Worm (Caenorhabditis elegans) whole organism, young adult: ENCODE measurements around the gene T22F3.11.

ENCODE experiments used
- B0019.2 ChIP-seq: fragments of 200-800 bp; sonication (Bioruptor generic); conservative IDR thresholded peaks from 2 replicates; pipeline ENCODE4 v1.3.6; 2022; ENCODE audit warnings: missing genetic modification reagents, missing genetic modification characterization, missing compliant biosample characterization
- B0336.3 ChIP-seq: fragments of 200-800 bp; sonication (Bioruptor generic); IDR thresholded peaks from 2 replicates; pipeline ENCODE4 v1.3.6; 2022; ENCODE audit warnings: missing genetic modification characterization, missing compliant biosample characterization
- D2030.7 ChIP-seq: fragments of 200-800 bp; sonication (Bioruptor generic); IDR thresholded peaks from 2 replicates; pipeline ENCODE4 v1.3.6; 2022; ENCODE audit warnings: missing genetic modification reagents, missing genetic modification characterization, missing compliant biosample characterization
- F22D6.2 ChIP-seq: sonication (generic microtip); optimal IDR thresholded peaks from 2 replicates; lab custom pipeline; 2016; ENCODE audit warnings: mild to moderate bottlenecking, missing genetic modification characterization, missing compliant biosample characterization
- F23B12.7 ChIP-seq: sonication (generic microtip); optimal IDR thresholded peaks from 2 replicates; lab custom pipeline; 2017; ENCODE audit warnings: missing genetic modification characterization, mild to moderate bottlenecking, missing compliant biosample characterization, antibody characterized with exemption, moderate library complexity; ENCODE audit not compliant: insufficient read depth
- F37B4.10 ChIP-seq: fragments of 200-800 bp; sonication (Bioruptor generic); IDR thresholded peaks from 2 replicates; pipeline ENCODE4 v1.3.6; 2022; ENCODE audit warnings: missing genetic modification characterization, missing compliant biosample characterization
- K11D2.4 ChIP-seq: fragments of 200-800 bp; sonication (Bioruptor generic); IDR thresholded peaks from 2 replicates; pipeline ENCODE4 v1.3.6; 2022; ENCODE audit warnings: missing genetic modification reagents, missing genetic modification characterization, missing compliant biosample characterization
- T07F8.4 ChIP-seq: sonication (generic microtip); optimal IDR thresholded peaks from 2 replicates; lab custom pipeline; 2016; ENCODE audit warnings: mild to moderate bottlenecking, missing genetic modification characterization, moderate library complexity, missing compliant biosample characterization
- T26A5.8 ChIP-seq: sonication (generic microtip); optimal IDR thresholded peaks from 2 replicates; lab custom pipeline; 2016; ENCODE audit warnings: missing genetic modification characterization, missing compliant biosample characterization
- Y53G8AR.9 ChIP-seq: fragments of 200-800 bp; sonication (Bioruptor generic); conservative IDR thresholded peaks from 2 replicates; pipeline ENCODE4 v1.3.6; 2022; ENCODE audit warnings: missing genetic modification reagents, missing genetic modification characterization, missing compliant biosample characterization
- Y56A3A.18 ChIP-seq: fragments of 200-800 bp; sonication (Bioruptor generic); IDR thresholded peaks from 2 replicates; pipeline ENCODE4 v1.3.6; 2022; ENCODE audit warnings: missing genetic modification reagents, missing genetic modification characterization, missing compliant biosample characterization
- Y67H2A.10 ChIP-seq: fragments of 200-800 bp; sonication (Bioruptor generic); conservative IDR thresholded peaks from 2 replicates; pipeline ENCODE4 v1.3.6; 2022; ENCODE audit warnings: missing genetic modification reagents, missing genetic modification characterization, missing compliant biosample characterization
- ZK185.1 ChIP-seq: sonication (generic microtip); optimal IDR thresholded peaks from 2 replicates; lab custom pipeline; 2016; ENCODE audit warnings: mild to moderate bottlenecking, missing genetic modification characterization, missing compliant biosample characterization; ENCODE audit not compliant: poor library complexity, severe bottlenecking
- ama-1 ChIP-seq, 3 experiments: fragments of 150-350 bp in 1 of 3; sonication (generic microtip) in 2 of 3; optimal IDR thresholded peaks; 2 replicates each; lab custom pipeline; 2014 to 2018; ENCODE audit warnings: missing biosample characterization in 2 of 3, missing genetic modification characterization in 2 of 3, missing genetic modification reagents in 2 of 3
- aptf-2 ChIP-seq: fragments of 200-800 bp; sonication (Bioruptor generic); conservative IDR thresholded peaks from 2 replicates; pipeline ENCODE4 v1.3.6; 2022; ENCODE audit warnings: missing genetic modification reagents, missing genetic modification characterization, missing compliant biosample characterization
- aptf-3 ChIP-seq: fragments of 200-800 bp; sonication (Bioruptor generic); IDR thresholded peaks from 2 replicates; pipeline ENCODE4 v1.3.6; 2022; ENCODE audit warnings: missing genetic modification characterization, missing compliant biosample characterization
- atf-7 ChIP-seq: sonication (generic microtip); optimal IDR thresholded peaks from 2 replicates; lab custom pipeline; 2017; ENCODE audit warnings: mild to moderate bottlenecking, missing genetic modification characterization, missing compliant biosample characterization
- athp-1 ChIP-seq: sonication (generic microtip); optimal IDR thresholded peaks from 2 replicates; lab custom pipeline; 2017; ENCODE audit warnings: mild to moderate bottlenecking, missing genetic modification characterization, missing compliant biosample characterization
- attf-5 ChIP-seq: fragments of 200-800 bp; sonication (Bioruptor generic); optimal IDR thresholded peaks from 2 replicates; lab custom pipeline; 2018; ENCODE audit warnings: mild to moderate bottlenecking, missing genetic modification characterization, missing compliant biosample characterization
- attf-6 ChIP-seq: fragments of 200-800 bp; sonication (Bioruptor generic); IDR thresholded peaks from 2 replicates; pipeline ENCODE4 v1.3.6; 2022; ENCODE audit warnings: missing genetic modification reagents, missing genetic modification characterization, missing compliant biosample characterization
- cebp-1 ChIP-seq, 2 experiments: fragments of 200-800 bp in 1 of 2; sonication (Bioruptor generic) in 1 of 2; sonication (generic microtip) in 1 of 2; IDR thresholded peaks in 1 of 2; optimal IDR thresholded peaks in 1 of 2; 2 replicates each; pipeline versions ENCODE4 v1.3.6 to Lab custom; 2017 to 2022; ENCODE audit warnings: missing compliant biosample characterization in 2 of 2, missing genetic modification characterization in 2 of 2, mild to moderate bottlenecking in 1 of 2, missing genetic modification reagents in 1 of 2, moderate library complexity in 1 of 2
- cebp-2 ChIP-seq: fragments of 200-800 bp; sonication (Bioruptor generic); IDR thresholded peaks from 2 replicates; pipeline ENCODE4 v1.3.6; 2022; ENCODE audit warnings: missing genetic modification characterization, missing compliant biosample characterization
- ceh-79 ChIP-seq: sonication (generic microtip); optimal IDR thresholded peaks from 2 replicates; lab custom pipeline; 2017; ENCODE audit warnings: mild to moderate bottlenecking, missing genetic modification characterization, missing compliant biosample characterization
- ceh-91 ChIP-seq: fragments of 200-800 bp; sonication (Bioruptor generic); IDR thresholded peaks from 2 replicates; pipeline ENCODE4 v1.3.6; 2022; ENCODE audit warnings: missing genetic modification reagents, missing genetic modification characterization, missing compliant biosample characterization
- die-1 ChIP-seq: sonication (generic microtip); optimal IDR thresholded peaks from 2 replicates; lab custom pipeline; 2016; ENCODE audit warnings: missing genotype, mild to moderate bottlenecking, missing genetic modification characterization, missing compliant biosample characterization
- dpff-1 ChIP-seq: sonication (generic microtip); optimal IDR thresholded peaks from 2 replicates; lab custom pipeline; 2017; ENCODE audit warnings: mild to moderate bottlenecking, missing genetic modification characterization, missing compliant biosample characterization
- egl-44 ChIP-seq: fragments of 200-800 bp; sonication (Bioruptor generic); IDR thresholded peaks from 2 replicates; pipeline ENCODE4 v1.3.6; 2022; ENCODE audit warnings: missing genetic modification reagents, missing genetic modification characterization, missing compliant biosample characterization
- egrh-3 ChIP-seq: fragments of 200-800 bp; sonication (Bioruptor generic); IDR thresholded peaks from 2 replicates; pipeline ENCODE4 v1.3.6; 2022; ENCODE audit warnings: missing genetic modification reagents, missing genetic modification characterization, missing compliant biosample characterization
- ekl-4 ChIP-seq: fragments of 200-800 bp; sonication (Bioruptor generic); IDR thresholded peaks from 2 replicates; pipeline ENCODE4 v1.3.6; 2022; ENCODE audit warnings: missing genetic modification reagents, missing genetic modification characterization, missing compliant biosample characterization
- hlh-12 ChIP-seq: sonication (generic microtip); optimal IDR thresholded peaks from 2 replicates; lab custom pipeline; 2016; ENCODE audit warnings: missing genetic modification characterization, missing compliant biosample characterization
- hmg-1.2 ChIP-seq: fragments of 200-800 bp; sonication (Bioruptor generic); IDR thresholded peaks from 2 replicates; pipeline ENCODE4 v1.3.6; 2022; ENCODE audit warnings: missing genetic modification reagents, missing genetic modification characterization, missing compliant biosample characterization
- hrde-1 ChIP-seq: sonication (generic microtip); optimal IDR thresholded peaks from 2 replicates; lab custom pipeline; 2016; ENCODE audit warnings: missing genetic modification characterization, mild to moderate bottlenecking, missing compliant biosample characterization, moderate library complexity, missing genotype, missing genetic modification reagents, borderline replicate concordance
- hsf-1 ChIP-seq: fragments of 200-800 bp; sonication (Bioruptor generic); IDR thresholded peaks from 2 replicates; pipeline ENCODE4 v1.3.6; 2022; ENCODE audit warnings: missing genetic modification reagents, missing genetic modification characterization, missing compliant biosample characterization
- lin-26 ChIP-seq: fragments of 200-800 bp; sonication (Bioruptor generic); IDR thresholded peaks from 2 replicates; pipeline ENCODE4 v1.3.6; 2022; ENCODE audit warnings: missing genetic modification reagents, missing genetic modification characterization, missing compliant biosample characterization
- lin-54 ChIP-seq: fragments of 200-800 bp; sonication (Bioruptor generic); optimal IDR thresholded peaks from 2 replicates; lab custom pipeline; 2018; ENCODE audit warnings: mild to moderate bottlenecking, missing genetic modification characterization, missing compliant biosample characterization
- lsl-1 ChIP-seq: fragments of 200-800 bp; sonication (Bioruptor generic); optimal IDR thresholded peaks from 2 replicates; lab custom pipeline; 2018; ENCODE audit warnings: mild to moderate bottlenecking, missing genetic modification characterization, moderate library complexity, missing compliant biosample characterization
- madf-8 ChIP-seq: fragments of 200-800 bp; sonication (Bioruptor generic); conservative IDR thresholded peaks from 2 replicates; pipeline ENCODE4 v1.3.6; 2022; ENCODE audit warnings: missing genetic modification reagents, missing genetic modification characterization, missing compliant biosample characterization
- nhr-179 ChIP-seq: sonication (generic microtip); optimal IDR thresholded peaks from 2 replicates; lab custom pipeline; 2016; ENCODE audit warnings: mild to moderate bottlenecking, missing genetic modification characterization, missing compliant biosample characterization
- nhr-80 ChIP-seq: sonication (generic microtip); optimal IDR thresholded peaks from 2 replicates; lab custom pipeline; 2016; ENCODE audit warnings: missing genetic modification characterization, missing compliant biosample characterization
- rcor-1 ChIP-seq: fragments of 200-800 bp; sonication (Bioruptor generic); IDR thresholded peaks from 2 replicates; pipeline ENCODE4 v1.3.6; 2022; ENCODE audit warnings: missing genetic modification reagents, missing genetic modification characterization, missing compliant biosample characterization
- rpc-1 ChIP-seq, 2 experiments: fragments of 150-350 bp in 1 of 2; sonication (generic microtip) in 1 of 2; optimal IDR thresholded peaks; 2 replicates each; lab custom pipeline; 2014 to 2018; ENCODE audit warnings: missing biosample characterization in 1 of 2, missing genetic modification characterization in 1 of 2, missing genetic modification reagents in 1 of 2, missing genotype in 1 of 2
- sea-2 ChIP-seq: fragments of 200-800 bp; sonication (Bioruptor generic); IDR thresholded peaks from 2 replicates; pipeline ENCODE4 v1.3.6; 2022; ENCODE audit warnings: missing genetic modification characterization, missing compliant biosample characterization
- snpc-1.3 ChIP-seq: sonication (generic microtip); optimal IDR thresholded peaks from 2 replicates; lab custom pipeline; 2017; ENCODE audit warnings: missing genetic modification characterization, mild to moderate bottlenecking, missing compliant biosample characterization, antibody characterized with exemption, moderate library complexity, missing genotype, missing genetic modification reagents; ENCODE audit not compliant: insufficient read depth
- snpc-3.4 ChIP-seq: sonication (generic microtip); optimal IDR thresholded peaks from 2 replicates; lab custom pipeline; 2017; ENCODE audit warnings: missing genetic modification characterization, mild to moderate bottlenecking, missing compliant biosample characterization, antibody characterized with exemption, moderate library complexity, missing genotype, missing genetic modification reagents
- unc-62 ChIP-seq: fragments of 150-350 bp; optimal IDR thresholded peaks from 2 replicates; lab custom pipeline; 2014; ENCODE audit warnings: missing biosample characterization, missing genetic modification reagents, missing genetic modification characterization
- zim-3 ChIP-seq: sonication (generic microtip); optimal IDR thresholded peaks from 2 replicates; lab custom pipeline; 2017; ENCODE audit warnings: mild to moderate bottlenecking, missing genetic modification characterization, moderate library complexity, missing compliant biosample characterization

T22F3.11 gene

DNA sequence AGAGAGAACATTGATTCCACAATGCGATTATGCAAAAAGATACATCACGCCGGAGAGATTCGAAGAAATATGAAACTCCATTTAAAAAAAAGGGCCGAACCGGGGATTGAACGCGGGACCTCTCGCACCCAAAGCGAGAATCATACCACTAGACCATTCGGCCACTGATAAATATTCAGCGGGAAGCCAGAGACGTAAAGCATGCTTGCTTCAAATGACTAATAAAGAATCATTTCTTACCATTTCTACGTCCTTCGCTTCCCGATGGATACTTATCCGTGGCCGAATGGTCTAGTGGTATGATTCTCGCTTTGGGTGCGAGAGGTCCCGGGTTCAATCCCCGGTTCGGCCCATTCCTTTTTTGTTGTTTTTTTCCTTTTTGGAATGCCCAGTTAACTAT, 26.1 kb downstream of the T22F3.11 start (continued):
- TF ChIP-seq nhr-179 (tag; lab: Kevin White, UChicago) (no peak), K11D2.4 (GFP tag; lab: Robert Waterston, UW) (no peak), Y67H2A.10 (GFP tag; lab: Robert Waterston, UW) (no peak), ekl-4 (GFP tag; lab: Robert Waterston, UW) (no peak), egl-44 (GFP tag; lab: Robert Waterston, UW) (no peak), sea-2 (GFP tag; lab: Robert Waterston, UW) (no peak), die-1 (no peak), ama-1 (optimal IDR thresholded peaks at IDR 0.05; lab: Kevin White, UChicago) (no peak), ama-1 (GFP tag; optimal IDR thresholded peaks at IDR 0.05; lab: Kevin White, UChicago) (no peak), hlh-12 (tag; lab: Kevin White, UChicago) (no peak), snpc-1.3 (peak; percentile 10), B0336.3 (GFP tag; lab: Robert Waterston, UW) (no peak), B0019.2 (GFP tag; lab: Robert Waterston, UW) (no peak), F22D6.2 (no peak), madf-8 (GFP tag; lab: Robert Waterston, UW) (0 out of 2 replicates have a peak, but pooled peaks have one; percentile 5), rpc-1 (optimal IDR thresholded peaks at IDR 0.05; lab: Kevin White, UChicago) (peak; percentile 60), rpc-1 (tag; optimal IDR thresholded peaks at IDR 0.05; lab: Kevin White, UChicago) (peak; percentile 75), unc-62 (no peak), hmg-1.2 (GFP tag; lab: Robert Waterston, UW) (peak; percentile 35; the same call in 1 of the 2 replicates), ceh-91 (GFP tag; lab: Robert Waterston, UW) (no peak), lin-54 (GFP tag; lab: Kevin White, UChicago) (peak; percentile 10), D2030.7 (GFP tag; lab: Robert Waterston, UW) (peak; percentile 62), snpc-3.4 (tag; lab: Kevin White, UChicago) (peak; percentile 55), hrde-1 (tag; lab: Kevin White, UChicago) (no peak), cebp-1 (GFP tag; IDR thresholded peaks at IDR 0.05; lab: Robert Waterston, UW) (no peak), cebp-1 (tag; optimal IDR thresholded peaks at IDR 0.05; lab: Kevin White, UChicago) (no peak), lin-26 (GFP tag; lab: Robert Waterston, UW) (peak; percentile 87), aptf-3 (no peak), athp-1 (tag; lab: Kevin White, UChicago) (no peak), Y56A3A.18 (GFP tag; lab: Robert Waterston, UW) (0 out of 2 replicates have a peak, but pooled peaks have one; percentile 20), egrh-3 (GFP tag; lab: Robert Waterston, UW) (no peak), cebp-2 (GFP tag; lab: Robert Waterston, UW) (0 out of 2 replicates have a peak, but pooled peaks have one; percentile 10), ZK185.1 (tag; lab: Kevin White, UChicago) (peak; percentile 5), attf-6 (GFP tag; lab: Robert Waterston, UW) (no peak), lsl-1 (GFP tag; lab: Kevin White, UChicago) (no peak)

DNA sequence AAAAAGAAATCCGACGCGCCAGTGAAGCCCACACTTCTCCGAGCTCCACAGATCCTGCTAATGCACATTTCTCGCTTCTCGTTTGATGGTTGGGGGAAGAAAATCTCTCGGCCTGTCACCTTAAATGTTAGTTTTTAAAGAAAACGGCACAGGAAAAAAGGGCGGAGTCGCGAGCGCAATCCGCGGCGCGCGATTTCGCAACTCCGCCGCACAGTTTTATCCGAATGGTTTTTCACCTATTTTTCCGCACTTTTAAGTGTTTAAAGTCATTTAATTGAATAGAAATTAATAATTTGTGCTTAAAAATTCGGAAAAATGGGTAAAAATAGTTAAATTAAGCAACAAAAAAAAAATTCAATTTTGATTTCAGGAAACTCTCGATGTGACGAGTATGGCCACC, 26.7 kb downstream of the T22F3.11 start:
- TF ChIP-seq aptf-3: no peak
- no peak for TF ChIP-seq ceh-79 (tag; lab: Kevin White, UChicago)
- TF ChIP-seq F22D6.2: no peak
- no peak for TF ChIP-seq athp-1 (tag; lab: Kevin White, UChicago)
- TF ChIP-seq dpff-1 (tag; lab: Kevin White, UChicago): no peak
- no peak for TF ChIP-seq T26A5.8
- TF ChIP-seq zim-3 (tag; lab: Kevin White, UChicago): no peak
- TF ChIP-seq ama-1 (optimal IDR thresholded peaks at IDR 0.05; lab: Kevin White, UChicago): no peak
- no peak for TF ChIP-seq ama-1 (GFP tag; optimal IDR thresholded peaks at IDR 0.05; lab: Kevin White, UChicago)
- peak; percentile 12 for TF ChIP-seq lin-54 (GFP tag; lab: Kevin White, UChicago)
- TF ChIP-seq aptf-2 (GFP tag; lab: Robert Waterston, UW): no peak
- no peak for TF ChIP-seq lsl-1 (GFP tag; lab: Kevin White, UChicago)
- TF ChIP-seq rcor-1 (GFP tag; lab: Robert Waterston, UW): 0 out of 2 replicates have a peak, but pooled peaks have one; percentile 17
- no peak for TF ChIP-seq F23B12.7 (tag; lab: Kevin White, UChicago)
- no peak for TF ChIP-seq atf-7 (tag; lab: Kevin White, UChicago)
- no peak for TF ChIP-seq B0019.2 (GFP tag; lab: Robert Waterston, UW)
- no peak for TF ChIP-seq hsf-1 (GFP tag; lab: Robert Waterston, UW)
- TF ChIP-seq B0336.3 (GFP tag; lab: Robert Waterston, UW): no peak
- no peak for TF ChIP-seq F37B4.10 (GFP tag; lab: Robert Waterston, UW)
- TF ChIP-seq attf-5 (GFP tag; lab: Kevin White, UChicago): peak; percentile 17
- no peak for TF ChIP-seq Y53G8AR.9
- TF ChIP-seq T07F8.4 (tag; lab: Kevin White, UChicago): no peak
- TF ChIP-seq nhr-80: no peak
